Fruit fly (Drosophila melanogaster) whole organism, prepupa: ENCODE measurements around the gene mRpS34.

ENCODE experiments used
- CG10631 ChIP-seq: fragments of 200-800 bp; sonication (Bioruptor generic); optimal IDR thresholded peaks from 2 replicates; lab custom pipeline; 2016; ENCODE audit warnings: missing biosample characterization, missing genetic modification characterization
- CG10669 ChIP-seq: fragments of 200-800 bp; sonication (Bioruptor generic); optimal IDR thresholded peaks from 3 replicates; lab custom pipeline; 2018; ENCODE audit warnings: missing biosample characterization, mild to moderate bottlenecking, missing genetic modification characterization, moderate library complexity
- CG11902 ChIP-seq: fragments of 200-800 bp; sonication (Bioruptor generic); optimal IDR thresholded peaks from 3 replicates; lab custom pipeline; 2016; ENCODE audit warnings: missing biosample characterization, missing genetic modification characterization
- CG1621 ChIP-seq: fragments of 200-800 bp; sonication (Bioruptor generic); optimal IDR thresholded peaks from 3 replicates; lab custom pipeline; 2018; ENCODE audit warnings: missing biosample characterization, mild to moderate bottlenecking, missing genetic modification characterization
- CG16779 ChIP-seq: fragments of 200-800 bp; sonication (Bioruptor generic); optimal IDR thresholded peaks from 3 replicates; lab custom pipeline; 2017; ENCODE audit warnings: missing biosample characterization, mild to moderate bottlenecking, missing genetic modification characterization
- CG3032 ChIP-seq: fragments of 200-800 bp; optimal IDR thresholded peaks from 2 replicates; lab custom pipeline; 2019; ENCODE audit warnings: missing biosample characterization, mild to moderate bottlenecking, missing genetic modification characterization, moderate library complexity
- CG34406 ChIP-seq: fragments of 200-800 bp; sonication (Bioruptor generic); optimal IDR thresholded peaks from 3 replicates; lab custom pipeline; 2016; ENCODE audit warnings: missing biosample characterization, missing genetic modification characterization
- CG3919 ChIP-seq: fragments of 200-800 bp; sonication (Bioruptor generic); optimal IDR thresholded peaks from 3 replicates; lab custom pipeline; 2016; ENCODE audit warnings: missing biosample characterization, missing genetic modification characterization
- CG4318 ChIP-seq: fragments of 200-800 bp; sonication (Bioruptor generic); optimal IDR thresholded peaks from 3 replicates; lab custom pipeline; 2017; ENCODE audit warnings: missing biosample characterization, mild to moderate bottlenecking, missing genetic modification characterization
- CG6163 ChIP-seq: fragments of 200-800 bp; sonication (Bioruptor generic); IDR thresholded peaks from 3 replicates; pipeline ENCODE4 v1.3.6; 2022; ENCODE audit warnings: missing biosample characterization, missing genetic modification characterization
- CG6276 ChIP-seq: fragments of 200-800 bp; sonication (Bioruptor generic); optimal IDR thresholded peaks from 2 replicates; lab custom pipeline; 2017; ENCODE audit warnings: missing biosample characterization, mild to moderate bottlenecking, missing genetic modification characterization
- CG6792 ChIP-seq: fragments of 200-800 bp; sonication (Bioruptor generic); optimal IDR thresholded peaks from 3 replicates; lab custom pipeline; 2016; ENCODE audit warnings: missing biosample characterization, missing genetic modification characterization
- CG6808 ChIP-seq: fragments of 200-800 bp; sonication (Bioruptor generic); optimal IDR thresholded peaks from 3 replicates; lab custom pipeline; 2017; ENCODE audit warnings: missing biosample characterization, missing genetic modification characterization, mild to moderate bottlenecking, moderate library complexity, missing genetic modification reagents
- CG6854 ChIP-seq: fragments of 200-800 bp; sonication (Bioruptor generic); optimal IDR thresholded peaks from 2 replicates; lab custom pipeline; 2017; ENCODE audit warnings: missing biosample characterization, mild to moderate bottlenecking, missing genetic modification characterization
- CG7368 ChIP-seq: fragments of 200-800 bp; sonication (Bioruptor generic); optimal IDR thresholded peaks from 3 replicates; lab custom pipeline; 2016; ENCODE audit warnings: missing biosample characterization, missing genetic modification characterization
- CG8119 ChIP-seq: fragments of 200-800 bp; sonication (Bioruptor generic); IDR thresholded peaks from 3 replicates; pipeline ENCODE4 v1.3.6; 2022; ENCODE audit warnings: missing biosample characterization, missing genetic modification characterization
- CG8319 ChIP-seq: fragments of 200-800 bp; sonication (Bioruptor generic); optimal IDR thresholded peaks from 3 replicates; lab custom pipeline; 2016; ENCODE audit warnings: missing biosample characterization, missing genetic modification characterization
- CG9139 ChIP-seq: fragments of 200-800 bp; sonication (Bioruptor generic); optimal IDR thresholded peaks from 3 replicates; lab custom pipeline; 2017; ENCODE audit warnings: missing biosample characterization, mild to moderate bottlenecking, missing genetic modification characterization
- Eip75B ChIP-seq: fragments of 200-800 bp; sonication (Bioruptor generic); optimal IDR thresholded peaks from 3 replicates; lab custom pipeline; 2016; ENCODE audit warnings: missing biosample characterization, missing genetic modification characterization
- Eip78C ChIP-seq: fragments of 200-800 bp; sonication (Bioruptor generic); peaks from one replicate; lab custom pipeline; 2016; ENCODE audit warnings: missing biosample characterization, missing genetic modification characterization
- Eip93F ChIP-seq: fragments of 200-800 bp; sonication (Bioruptor generic); optimal IDR thresholded peaks from 2 replicates; lab custom pipeline; 2016; ENCODE audit warnings: missing biosample characterization, mild to moderate bottlenecking, missing genetic modification characterization
- Ets21C ChIP-seq: fragments of 200-800 bp; sonication (Bioruptor generic); optimal IDR thresholded peaks from 3 replicates; lab custom pipeline; 2016; ENCODE audit warnings: missing biosample characterization, missing genetic modification characterization
- Ets96B ChIP-seq: fragments of 200-800 bp; optimal IDR thresholded peaks from 2 replicates; lab custom pipeline; 2019; ENCODE audit warnings: missing biosample characterization, mild to moderate bottlenecking, missing genetic modification characterization, moderate library complexity
- Gug ChIP-seq: fragments of 200-800 bp; sonication (Bioruptor generic); IDR thresholded peaks from 2 replicates; pipeline ENCODE4 v1.3.6; 2022; ENCODE audit warnings: missing biosample characterization, missing genetic modification characterization
- Hr38 ChIP-seq: sonication (Bioruptor generic); optimal IDR thresholded peaks from 2 replicates; lab custom pipeline; 2016; ENCODE audit warnings: missing biosample characterization, missing genetic modification characterization
- Hr39 ChIP-seq: fragments of 200-800 bp; sonication (Bioruptor generic); optimal IDR thresholded peaks from 2 replicates; lab custom pipeline; 2016; ENCODE audit warnings: missing biosample characterization, missing genetic modification characterization
- Hr4 ChIP-seq: fragments of 200-800 bp; sonication (Bioruptor generic); optimal IDR thresholded peaks from 3 replicates; lab custom pipeline; 2016; ENCODE audit warnings: missing biosample characterization, missing genetic modification characterization
- Lpt ChIP-seq: fragments of 200-800 bp; sonication (Bioruptor generic); optimal IDR thresholded peaks from 3 replicates; lab custom pipeline; 2016; ENCODE audit warnings: missing biosample characterization, missing genetic modification characterization
- Met ChIP-seq: fragments of 200-800 bp; sonication (Bioruptor generic); optimal IDR thresholded peaks from 3 replicates; lab custom pipeline; 2016; ENCODE audit warnings: missing biosample characterization, missing genetic modification characterization
- OdsH ChIP-seq: fragments of 200-800 bp; sonication (Bioruptor generic); optimal IDR thresholded peaks from 3 replicates; lab custom pipeline; 2016; ENCODE audit warnings: missing biosample characterization, missing genetic modification characterization
- Smox ChIP-seq: fragments of 200-800 bp; sonication (Bioruptor generic); optimal IDR thresholded peaks from 3 replicates; lab custom pipeline; 2016; ENCODE audit warnings: missing biosample characterization, missing genetic modification characterization
- Sox14 ChIP-seq: fragments of 200-800 bp; sonication (Bioruptor generic); optimal IDR thresholded peaks from 3 replicates; lab custom pipeline; 2016; ENCODE audit warnings: missing biosample characterization, missing genetic modification characterization
- Sox15 ChIP-seq: fragments of 200-800 bp; sonication (Bioruptor generic); optimal IDR thresholded peaks from 3 replicates; lab custom pipeline; 2016; ENCODE audit warnings: missing biosample characterization, missing genetic modification characterization
- achi ChIP-seq: fragments of 200-800 bp; sonication (Bioruptor generic); optimal IDR thresholded peaks from 3 replicates; lab custom pipeline; 2016; ENCODE audit warnings: missing biosample characterization, missing genetic modification characterization
- acj6 ChIP-seq: fragments of 200-800 bp; sonication (Bioruptor generic); optimal IDR thresholded peaks from 3 replicates; lab custom pipeline; 2016; ENCODE audit warnings: missing biosample characterization, missing genetic modification characterization
- dac ChIP-seq: fragments of 200-800 bp; sonication (Bioruptor generic); optimal IDR thresholded peaks from 2 replicates; lab custom pipeline; 2017; ENCODE audit warnings: missing biosample characterization, mild to moderate bottlenecking, missing genetic modification characterization
- dsx ChIP-seq: fragments of 200-800 bp; optimal IDR thresholded peaks from 3 replicates; lab custom pipeline; 2019; ENCODE audit warnings: missing biosample characterization, mild to moderate bottlenecking, missing genetic modification characterization, moderate library complexity; ENCODE audit not compliant: poor library complexity, severe bottlenecking
- eg ChIP-seq: fragments of 200-800 bp; sonication (Bioruptor generic); IDR thresholded peaks from 3 replicates; pipeline ENCODE4 v1.3.6; 2022; ENCODE audit warnings: missing biosample characterization, missing genetic modification characterization
- esn ChIP-seq: fragments of 200-800 bp; sonication (Bioruptor generic); optimal IDR thresholded peaks from 2 replicates; lab custom pipeline; 2016; ENCODE audit warnings: missing biosample characterization, mild to moderate bottlenecking, missing genetic modification characterization, moderate library complexity
- fd59A ChIP-seq: fragments of 200-800 bp; sonication (Bioruptor generic); optimal IDR thresholded peaks from 2 replicates; lab custom pipeline; 2017; ENCODE audit warnings: missing biosample characterization, mild to moderate bottlenecking, missing genetic modification characterization, missing genetic modification reagents
- fd85E ChIP-seq: fragments of 200-800 bp; sonication (Bioruptor generic); optimal IDR thresholded peaks from 3 replicates; lab custom pipeline; 2016; ENCODE audit warnings: missing biosample characterization, missing genetic modification characterization
- fkh ChIP-seq: fragments of 200-800 bp; sonication (Bioruptor generic); optimal IDR thresholded peaks from 3 replicates; lab custom pipeline; 2017; ENCODE audit warnings: missing biosample characterization, mild to moderate bottlenecking, missing genetic modification characterization, moderate library complexity
- lz ChIP-seq: fragments of 200-800 bp; sonication (Bioruptor generic); optimal IDR thresholded peaks from 3 replicates; lab custom pipeline; 2016; ENCODE audit warnings: missing biosample characterization, missing genetic modification characterization
- net ChIP-seq: fragments of 200-800 bp; sonication (Bioruptor generic); optimal IDR thresholded peaks from 3 replicates; lab custom pipeline; 2016; ENCODE audit warnings: missing biosample characterization, missing genetic modification characterization
- spab ChIP-seq: fragments of 200-800 bp; sonication (Bioruptor generic); optimal IDR thresholded peaks from 2 replicates; lab custom pipeline; 2017; ENCODE audit warnings: missing biosample characterization, mild to moderate bottlenecking, missing genetic modification characterization, missing genetic modification reagents
- ss ChIP-seq, 2 experiments: fragments of 200-800 bp; sonication (Bioruptor generic); optimal IDR thresholded peaks; 2 replicates in 1 of 2; 3 replicates in 1 of 2; lab custom pipeline; 2017 to 2018; ENCODE audit warnings: mild to moderate bottlenecking in 2 of 2, missing biosample characterization in 2 of 2, missing genetic modification characterization in 2 of 2, moderate library complexity in 1 of 2
- svp ChIP-seq: fragments of 200-800 bp; sonication (Bioruptor generic); peaks from one replicate; lab custom pipeline; 2016; ENCODE audit warnings: missing biosample characterization, missing genetic modification characterization
- topi ChIP-seq: fragments of 200-800 bp; sonication (Bioruptor generic); optimal IDR thresholded peaks from 3 replicates; lab custom pipeline; 2016; ENCODE audit warnings: missing biosample characterization, missing genetic modification characterization

mRpS34 gene

DNA sequence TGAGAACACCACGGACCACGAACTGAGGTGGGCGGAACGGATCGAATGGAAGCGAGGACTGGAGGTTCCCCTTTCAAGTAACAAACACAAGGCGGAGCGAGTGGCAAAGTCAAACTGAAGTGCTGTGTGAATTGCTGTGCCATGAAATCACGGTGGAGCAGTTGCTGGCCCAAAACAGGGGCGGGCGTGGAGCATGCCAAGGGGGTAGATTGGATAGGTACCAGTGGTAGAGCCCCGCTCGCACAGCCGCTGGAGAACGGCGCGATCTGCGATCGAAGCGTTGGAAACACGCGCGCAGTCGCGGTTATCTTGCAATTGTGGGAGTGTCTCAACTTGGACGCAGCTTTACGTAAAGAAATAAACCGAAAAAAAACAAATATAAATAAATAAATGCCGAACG lies 20.1 kb upstream of the mRpS34 start, which contains the start of gene CG13038:
TSS of gene CG13038 (minus strand) at position 118 of the 400 bp plus-strand sequence.
- no peak for TF ChIP-seq lz (GFP tag; lab: Kevin White, UChicago)
- no peak for TF ChIP-seq CG11902 (GFP tag; lab: Kevin White, UChicago)
- TF ChIP-seq Hr4 (GFP tag; lab: Kevin White, UChicago): no peak
- TF ChIP-seq ss (GFP tag; optimal IDR thresholded peaks at IDR 0.05; lab: Kevin White, UChicago): peak in 1 of 2 experiments; percentile 15
- peak; percentile 48 for TF ChIP-seq eg (GFP tag; lab: Robert Waterston, UW)
- 0 out of 3 replicates have a peak, but pooled peaks have one; percentile 27 for TF ChIP-seq CG6163
- no peak for TF ChIP-seq OdsH (GFP tag; lab: Kevin White, UChicago)
- TF ChIP-seq svp: peak; percentile 16
- TF ChIP-seq CG10631 (GFP tag; lab: Kevin White, UChicago): no peak
- no peak for TF ChIP-seq Sox14 (GFP tag; lab: Kevin White, UChicago)

DNA sequence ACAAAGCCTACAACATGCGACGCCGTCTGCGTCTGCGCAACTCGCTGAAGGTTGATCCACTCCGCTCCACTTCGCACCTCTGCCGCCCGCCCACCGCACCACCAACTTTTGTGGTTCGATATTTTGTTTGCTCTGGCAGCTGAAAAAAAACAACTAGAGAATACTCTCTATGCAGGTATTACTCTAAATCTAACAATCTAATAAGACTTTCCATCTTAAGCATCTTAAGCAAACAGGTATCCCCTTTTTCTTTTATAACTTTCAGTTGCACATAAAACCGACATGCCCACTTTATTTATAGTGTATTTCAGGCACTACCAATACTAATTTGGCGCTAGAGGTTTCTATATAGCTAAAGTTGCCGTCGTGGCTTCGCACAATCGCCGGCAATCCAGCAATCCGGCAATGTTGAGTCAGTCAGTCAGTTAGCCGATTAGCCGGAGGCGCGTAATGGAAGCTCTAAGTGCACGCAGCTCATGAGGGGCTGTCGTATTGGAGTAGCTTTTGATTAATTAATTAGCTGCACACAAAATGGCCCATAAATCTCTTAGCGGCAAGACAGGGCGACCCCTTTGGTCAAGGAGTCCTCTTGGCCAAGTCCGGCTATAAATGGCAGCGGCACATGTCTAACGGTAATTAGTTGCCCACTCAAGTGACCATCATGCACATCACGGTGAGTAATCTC lies 19.5 kb upstream of the mRpS34 start, which contains the start of gene CG13058:
TSS of gene CG13058 (plus strand) at position 635 of the 685 bp plus-strand sequence.
- no peak for TF ChIP-seq svp
- TF ChIP-seq Ets21C: no peak
- TF ChIP-seq CG34406: no peak
- no peak for TF ChIP-seq fd85E (GFP tag; lab: Kevin White, UChicago)
- TF ChIP-seq fd59A (GFP tag; lab: Kevin White, UChicago): peak; percentile 61
- TF ChIP-seq CG8119 (GFP tag; lab: Robert Waterston, UW): peak; percentile 89
- TF ChIP-seq Eip75B (GFP tag; lab: Kevin White, UChicago): no peak
- TF ChIP-seq CG3032 (tag; lab: Kevin White, UChicago): peak; percentile 32
- peak; percentile 62 for TF ChIP-seq CG10669
- TF ChIP-seq CG7368 (GFP tag; lab: Kevin White, UChicago): no peak
- no peak for TF ChIP-seq CG6854 (GFP tag; lab: Kevin White, UChicago)
- peak; percentile 10 for TF ChIP-seq CG16779 (tag; lab: Kevin White, UChicago)
- peak; percentile 21 for TF ChIP-seq CG6792 (GFP tag; lab: Kevin White, UChicago)
- TF ChIP-seq achi: peak; percentile 61
- no peak for TF ChIP-seq Smox
- peak; percentile 23; the same call in 1 of the 3 replicates for TF ChIP-seq eg (GFP tag; lab: Robert Waterston, UW)
- peak; percentile 44 for TF ChIP-seq CG3919 (GFP tag; lab: Kevin White, UChicago)
- TF ChIP-seq CG1621 (tag; lab: Kevin White, UChicago): peak; percentile 15
- no peak for TF ChIP-seq CG8319
- no peak for TF ChIP-seq dsx
- 0 out of 3 replicates have a peak, but pooled peaks have one; percentile 42 for TF ChIP-seq CG6163
- peak; percentile 71 for TF ChIP-seq Ets96B (tag; lab: Kevin White, UChicago)
- TF ChIP-seq acj6: peak; percentile 50
- TF ChIP-seq Eip93F (GFP tag; lab: Kevin White, UChicago): no peak
- TF ChIP-seq Sox15 (GFP tag; lab: Kevin White, UChicago): no peak
- TF ChIP-seq CG4318: peak; percentile 78
- TF ChIP-seq OdsH (GFP tag; lab: Kevin White, UChicago): peak; percentile 55
- TF ChIP-seq net: peak; percentile 72
- peak; percentile 32; the same call in 1 of the 2 replicates for TF ChIP-seq Gug (GFP tag; lab: Robert Waterston, UW)
- TF ChIP-seq Met: peak; percentile 9
- peak; percentile 79 for TF ChIP-seq CG6276 (GFP tag; lab: Kevin White, UChicago)
- TF ChIP-seq Hr39: no peak
- TF ChIP-seq Eip78C: peak; percentile 70
- no peak for TF ChIP-seq spab (GFP tag; lab: Kevin White, UChicago)
- TF ChIP-seq topi: no peak
- TF ChIP-seq Hr38 (GFP tag; lab: Kevin White, UChicago): peak; percentile 5
- no peak for TF ChIP-seq esn (GFP tag; lab: Kevin White, UChicago)
- no peak for TF ChIP-seq CG9139
- TF ChIP-seq dac: peak; percentile 35
- TF ChIP-seq Hr4 (GFP tag; lab: Kevin White, UChicago): peak; percentile 85
- TF ChIP-seq Lpt (GFP tag; lab: Kevin White, UChicago): peak; percentile 65
- peak; percentile 67 for TF ChIP-seq fkh (GFP tag; lab: Kevin White, UChicago)
- peak; percentile 40 for TF ChIP-seq CG6808
